Fruit fly (Drosophila melanogaster): ENCODE results near the gene Sfp38D.

Sfp38D gene

dm6 chr2L:20675875-20676274 lies 35.2 kb downstream of the Sfp38D start, which contains the start of the genes CG31678 and IKKepsilon (continued):
- TF ChIP-seq psq (GFP tag; optimal IDR thresholded peaks at IDR 0.05) (peak; percentile 38), br (GFP tag; optimal IDR thresholded peaks at IDR 0.05) (peak; percentile 8), foxo (GFP tag; optimal IDR thresholded peaks at IDR 0.05) (peak in 1 of 2 experiments; percentile 57)

dm6 chr2L:20681648-20682098 lies 41.0 kb downstream of the Sfp38D start, which contains the start of gene Cen:
TSS of gene Cen (minus strand) at chr2L:20681846.
- TF ChIP-seq Hr78 (GFP tag; optimal IDR thresholded peaks at IDR 0.05): no peak
- TF ChIP-seq h (GFP tag; optimal IDR thresholded peaks at IDR 0.05): no peak
- no peak for TF ChIP-seq sv (GFP tag; optimal IDR thresholded peaks at IDR 0.05)
- TF ChIP-seq dmrt93B (GFP tag; optimal IDR thresholded peaks at IDR 0.05): no peak
- peak in 1 of 2 experiments; percentile 65 for TF ChIP-seq foxo (GFP tag; optimal IDR thresholded peaks at IDR 0.05)
- TF ChIP-seq CrebA (GFP tag; optimal IDR thresholded peaks at IDR 0.05; ENCODE audit: borderline replicate concordance): no peak
- TF ChIP-seq Myc (optimal IDR thresholded peaks at IDR 0.05): no peak
- TF ChIP-seq CG9705 (GFP tag; optimal IDR thresholded peaks at IDR 0.05): no peak
- TF ChIP-seq Hr83 (GFP tag; optimal IDR thresholded peaks at IDR 0.05; ENCODE audit: poor library complexity, severe bottlenecking): peak; percentile 5
- TF ChIP-seq Hnf4 (GFP tag; optimal IDR thresholded peaks at IDR 0.05): peak; percentile 57
- TF ChIP-seq rgr (GFP tag; optimal IDR thresholded peaks at IDR 0.05): peak; percentile 55
- TF ChIP-seq N (GFP tag; optimal IDR thresholded peaks at IDR 0.05): no peak
- TF ChIP-seq jim (GFP tag; optimal IDR thresholded peaks at IDR 0.05): no peak
- no peak for TF ChIP-seq br (GFP tag; optimal IDR thresholded peaks at IDR 0.05)
- no peak for TF ChIP-seq dl (GFP tag; optimal IDR thresholded peaks at IDR 0.05; ENCODE audit: insufficient read depth in 1 of 2, partially characterized antibody in 2 of 2)
- TF ChIP-seq sage (GFP tag; optimal IDR thresholded peaks at IDR 0.05): peak; percentile 43
- no peak for TF ChIP-seq Rel (GFP tag; optimal IDR thresholded peaks at IDR 0.05)
- TF ChIP-seq Rel (tag; optimal IDR thresholded peaks at IDR 0.05): no peak
- no peak for TF ChIP-seq Dfd (GFP tag; optimal IDR thresholded peaks at IDR 0.05)
- no peak for TF ChIP-seq lola (GFP tag; optimal IDR thresholded peaks at IDR 0.05)
- TF ChIP-seq CG32264 (GFP tag; optimal IDR thresholded peaks at IDR 0.05): no peak
- peak; percentile 51 for TF ChIP-seq psq (GFP tag; optimal IDR thresholded peaks at IDR 0.05)
- no peak for TF ChIP-seq tai (GFP tag; optimal IDR thresholded peaks at IDR 0.05)
- TF ChIP-seq usp (GFP tag; optimal IDR thresholded peaks at IDR 0.05): no peak
- peak; percentile 28 for TF ChIP-seq GATAd (GFP tag; optimal IDR thresholded peaks at IDR 0.05)
- TF ChIP-seq OdsH (GFP tag; optimal IDR thresholded peaks at IDR 0.05): no peak
- TF ChIP-seq pan (optimal IDR thresholded peaks at IDR 0.05): no peak
- TF ChIP-seq HLH106 (tag; optimal IDR thresholded peaks at IDR 0.05): peak; percentile 50
- TF ChIP-seq Jra (GFP tag; optimal IDR thresholded peaks at IDR 0.05): peak; percentile 13
- TF ChIP-seq Sp1 (GFP tag; optimal IDR thresholded peaks at IDR 0.05): no peak
- no peak for TF ChIP-seq fru (GFP tag; optimal IDR thresholded peaks at IDR 0.05)
- no peak for TF ChIP-seq Mio (GFP tag; optimal IDR thresholded peaks at IDR 0.05)
- no peak for TF ChIP-seq Abd-B (GFP tag; optimal IDR thresholded peaks at IDR 0.05)
- no peak for TF ChIP-seq dsf (GFP tag; optimal IDR thresholded peaks at IDR 0.05; ENCODE audit: borderline replicate concordance)
- no peak for TF ChIP-seq brk (GFP tag; optimal IDR thresholded peaks at IDR 0.05)
- TF ChIP-seq Dif (GFP tag; optimal IDR thresholded peaks at IDR 0.05; ENCODE audit: partially characterized antibody): no peak
- peak; percentile 57 for TF ChIP-seq ey (GFP tag; optimal IDR thresholded peaks at IDR 0.05)
- no peak for TF ChIP-seq Vsx2 (GFP tag; optimal IDR thresholded peaks at IDR 0.05; ENCODE audit: partially characterized antibody)
- TF ChIP-seq woc (GFP tag; optimal IDR thresholded peaks at IDR 0.05): no peak

- TF ChIP-seq psq (GFP tag; optimal IDR thresholded peaks at IDR 0.05) (peak; percentile 26), dsf (GFP tag; optimal IDR thresholded peaks at IDR 0.05; ENCODE audit: borderline replicate concordance) (no peak)
These were observed 41.5 kb downstream of the Sfp38D start, which contains the start of gene CG2617 for dm6 chr2L:20682136-20682733. TSS of gene CG2617 (plus strand) at chr2L:20682368.
